Fruit fly (Drosophila melanogaster): Measurements from ENCODE around the gene Gr28a.
A peak's percentile ranks its signal among the peaks of the same experiment; 100 is the strongest.

Gene Gr28a

dm6 chr2L:7436492-7437324 is 17.3 kb downstream of the Gr28a start:
- no peak for TF ChIP-seq psq (optimal IDR thresholded peaks at IDR 0.05)
- TF ChIP-seq CG8478 (optimal IDR thresholded peaks at IDR 0.05), result no peak
- no peak for TF ChIP-seq Dll (optimal IDR thresholded peaks at IDR 0.05)
- TF ChIP-seq EcR (GFP tag; optimal IDR thresholded peaks at IDR 0.05), result no peak
- TF ChIP-seq usp (GFP tag; optimal IDR thresholded peaks at IDR 0.05), result no peak

dm6 chr2L:7435475-7435874 is 18.5 kb downstream of the Gr28a start:
- TF ChIP-seq EcR (GFP tag; optimal IDR thresholded peaks at IDR 0.05) (no peak), usp (GFP tag; optimal IDR thresholded peaks at IDR 0.05) (no peak), Dll (optimal IDR thresholded peaks at IDR 0.05) (no peak)

DNA sequence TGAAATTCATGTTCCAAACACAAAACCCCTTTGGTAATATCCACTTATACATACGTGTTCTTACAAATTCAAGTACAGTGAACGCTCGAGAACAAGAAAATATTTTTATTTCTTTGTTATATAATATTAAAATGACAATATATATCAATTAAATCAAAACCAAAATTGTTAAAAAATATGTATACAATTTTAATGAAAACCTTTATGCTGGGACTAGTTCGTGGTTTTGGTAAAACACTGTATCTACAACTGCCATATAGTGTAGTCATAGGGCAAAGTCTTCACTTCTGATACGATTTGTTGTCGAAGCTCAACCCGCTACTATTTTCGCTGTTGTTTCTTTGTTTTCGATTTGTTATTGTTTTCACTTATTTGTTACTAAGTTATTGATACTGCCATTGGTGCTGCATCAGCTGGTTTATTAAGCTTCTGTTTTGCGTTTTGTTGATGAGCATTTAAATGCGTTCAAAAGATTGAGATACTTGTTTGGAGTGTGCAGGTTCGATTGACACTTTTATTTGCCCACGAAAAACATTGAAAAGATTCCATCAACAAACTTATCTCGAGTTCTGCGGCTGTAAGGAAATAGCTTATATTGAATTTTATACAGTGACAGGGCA is 19.2 kb downstream of the Gr28a start:
- TF ChIP-seq EcR (GFP tag; optimal IDR thresholded peaks at IDR 0.05), result no peak
- no peak for TF ChIP-seq CG8478 (optimal IDR thresholded peaks at IDR 0.05)

dm6 chr2L:7433957-7434736 is 19.9 kb downstream of the Gr28a start:
- TF ChIP-seq psq (optimal IDR thresholded peaks at IDR 0.05) (no peak), pan (optimal IDR thresholded peaks at IDR 0.05) (no peak), CG8478 (optimal IDR thresholded peaks at IDR 0.05) (no peak), usp (GFP tag; optimal IDR thresholded peaks at IDR 0.05) (no peak), EcR (GFP tag; optimal IDR thresholded peaks at IDR 0.05) (no peak), Dll (optimal IDR thresholded peaks at IDR 0.05) (no peak)

DNA sequence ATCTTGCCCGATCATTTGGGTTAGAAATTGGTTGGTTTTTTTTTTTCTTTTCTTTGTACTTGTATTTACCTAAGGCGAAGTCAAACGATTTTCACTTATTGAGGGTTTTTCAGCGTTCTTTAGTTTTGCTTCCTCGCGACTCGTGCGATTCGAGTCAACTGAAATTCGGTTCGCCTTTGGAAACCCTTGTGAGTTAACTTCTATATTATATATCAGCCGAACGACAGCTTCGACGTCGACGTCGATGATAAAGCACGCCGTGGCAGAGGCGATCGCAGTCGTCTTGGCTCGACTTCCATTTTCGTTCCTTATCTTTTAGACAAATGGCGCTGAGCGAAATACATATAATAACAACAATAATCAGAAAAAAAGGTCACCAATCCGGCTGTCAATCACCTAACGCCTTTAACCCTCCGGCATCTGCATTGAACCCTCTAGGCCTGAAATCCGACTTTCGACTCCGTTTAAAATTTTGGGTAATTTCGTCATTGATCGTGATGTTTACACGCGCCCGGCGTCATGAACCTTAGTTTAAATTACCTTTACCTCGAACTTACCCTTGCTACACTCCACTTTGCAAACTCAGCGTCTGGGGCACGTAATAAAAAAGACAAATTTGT is 20.6 kb downstream of the Gr28a start, which contains the start of gene CG5958:
Gene CG5958, minus strand, starts transcription at position 180 of the 620 bp plus-strand sequence.
- TF ChIP-seq usp (GFP tag; optimal IDR thresholded peaks at IDR 0.05) (no peak), pan (optimal IDR thresholded peaks at IDR 0.05) (no peak), EcR (GFP tag; optimal IDR thresholded peaks at IDR 0.05) (no peak), CG8478 (optimal IDR thresholded peaks at IDR 0.05) (no peak), psq (optimal IDR thresholded peaks at IDR 0.05) (no peak), Dll (optimal IDR thresholded peaks at IDR 0.05) (no peak)

- no peak for TF ChIP-seq EcR (GFP tag; optimal IDR thresholded peaks at IDR 0.05)
- TF ChIP-seq CG8478 (optimal IDR thresholded peaks at IDR 0.05), result no peak
- TF ChIP-seq pan (optimal IDR thresholded peaks at IDR 0.05), result no peak
- TF ChIP-seq psq (optimal IDR thresholded peaks at IDR 0.05), result no peak
- no peak for TF ChIP-seq usp (GFP tag; optimal IDR thresholded peaks at IDR 0.05)
- no peak for TF ChIP-seq Dll (optimal IDR thresholded peaks at IDR 0.05)
Observed at dm6 chr2L:7431861-7432601, 22.0 kb downstream of the Gr28a start.

DNA sequence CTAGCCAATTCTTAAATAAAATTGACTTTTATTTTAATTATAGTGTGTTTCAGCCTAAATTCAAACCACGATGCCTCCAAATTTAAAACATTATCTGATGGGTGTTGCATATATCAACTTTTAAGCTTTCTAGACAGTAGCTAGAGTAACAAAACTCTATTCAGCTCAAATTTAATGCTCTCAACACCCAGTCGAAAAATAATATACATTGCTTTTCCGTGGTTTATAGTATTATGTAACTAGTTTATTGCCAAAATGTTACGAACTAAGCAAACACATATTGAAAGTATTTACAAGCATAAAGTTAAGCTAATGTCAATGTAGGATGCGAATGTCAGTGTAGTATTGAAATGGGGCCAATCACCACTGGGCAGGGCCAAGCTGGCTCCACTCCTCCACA is 23.7 kb downstream of the Gr28a start:
- TF ChIP-seq EcR (GFP tag; optimal IDR thresholded peaks at IDR 0.05), result no peak

- TF ChIP-seq Dll (optimal IDR thresholded peaks at IDR 0.05) (no peak), EcR (GFP tag; optimal IDR thresholded peaks at IDR 0.05) (no peak), pan (optimal IDR thresholded peaks at IDR 0.05) (peak; percentile 51)
Observed at dm6 chr2L:7427786-7428137, 26.2 kb downstream of the Gr28a start.

dm6 chr2L:7427067-7427785 is 26.8 kb downstream of the Gr28a start:
- TF ChIP-seq EcR (GFP tag; optimal IDR thresholded peaks at IDR 0.05) (no peak), usp (GFP tag; optimal IDR thresholded peaks at IDR 0.05) (no peak), Dll (optimal IDR thresholded peaks at IDR 0.05) (no peak), pan (optimal IDR thresholded peaks at IDR 0.05) (no peak), CG8478 (optimal IDR thresholded peaks at IDR 0.05) (no peak), psq (optimal IDR thresholded peaks at IDR 0.05) (no peak)

dm6 chr2L:7426326-7427066 is 27.5 kb downstream of the Gr28a start, which contains the start of gene muc:
TSS of gene muc (plus strand) at chr2L:7426866.
- TF ChIP-seq psq (optimal IDR thresholded peaks at IDR 0.05) (no peak), CG8478 (optimal IDR thresholded peaks at IDR 0.05) (no peak), Dll (optimal IDR thresholded peaks at IDR 0.05) (no peak), usp (GFP tag; optimal IDR thresholded peaks at IDR 0.05) (no peak), pan (optimal IDR thresholded peaks at IDR 0.05) (no peak), EcR (GFP tag; optimal IDR thresholded peaks at IDR 0.05) (no peak)

Measured in whole organism.